Fruit fly (Drosophila melanogaster): ENCODE data around the gene CG32536.

CG32536 gene

DNA sequence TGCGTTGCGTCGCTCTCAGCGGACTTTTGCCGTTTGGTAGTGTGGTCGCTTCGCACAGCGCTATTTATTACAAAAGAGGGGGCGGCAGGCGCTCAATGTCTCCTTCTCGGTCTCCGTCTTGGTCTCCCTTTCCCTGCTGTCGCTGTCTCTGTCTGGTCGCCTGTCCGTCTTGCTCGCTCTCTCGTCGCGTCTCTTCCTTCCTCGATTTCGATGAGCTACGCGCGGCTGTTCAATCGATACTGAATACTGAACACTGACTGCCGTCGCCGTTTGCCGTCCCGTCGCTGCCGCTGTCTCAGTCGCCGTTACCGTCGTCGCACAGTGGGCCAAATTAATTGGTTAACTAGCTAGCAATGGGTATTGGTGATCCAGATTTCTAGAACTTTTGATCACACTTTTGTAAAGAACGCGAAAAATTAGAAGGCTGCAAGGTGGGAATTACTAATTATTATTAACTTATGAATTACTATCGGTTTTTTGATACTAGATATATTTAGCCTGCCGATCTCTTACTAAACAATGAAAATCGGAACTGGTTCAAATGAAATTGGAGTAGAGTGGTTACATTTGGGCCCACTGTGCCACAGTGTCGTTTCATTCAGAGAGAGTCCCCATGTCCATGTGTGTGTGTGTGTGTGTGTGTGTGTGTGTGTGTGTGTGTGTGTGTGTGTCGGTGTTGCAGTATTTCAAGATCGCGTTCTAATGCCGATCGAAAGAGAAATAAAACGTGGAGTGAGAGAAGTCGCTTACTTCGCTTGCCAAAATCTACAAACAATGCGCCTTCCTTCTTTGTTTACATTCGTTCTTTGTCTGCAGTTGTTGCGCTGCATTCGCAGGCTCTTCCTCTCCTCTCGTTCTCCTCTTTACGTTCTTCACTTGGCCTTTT is 21.4 kb upstream of the CG32536 start, which contains the start of gene CG8034 (continued):
- TF ChIP-seq CG6654 (GFP tag; optimal IDR thresholded peaks at IDR 0.05) (peak; percentile 88), grau (tag; optimal IDR thresholded peaks at IDR 0.05) (peak; percentile 97), CG10959 (GFP tag; IDR thresholded peaks at IDR 0.05) (peak; percentile 90), Awh (GFP tag; IDR thresholded peaks at IDR 0.05) (peak; percentile 90), caup (GFP tag; optimal IDR thresholded peaks at IDR 0.05; ENCODE audit: severe bottlenecking) (peak; percentile 96), Neu2 (GFP tag; optimal IDR thresholded peaks at IDR 0.05; ENCODE audit: borderline replicate concordance) (peak; percentile 69), tgo (GFP tag; IDR thresholded peaks at IDR 0.05) (peak; percentile 95), inv (GFP tag; IDR thresholded peaks at IDR 0.05; ENCODE audit: partially characterized antibody) (peak; percentile 31; the same call in 1 of the 2 replicates), CG18476 (GFP tag; optimal IDR thresholded peaks at IDR 0.05) (peak; percentile 96), CG13424 (tag; optimal IDR thresholded peaks at IDR 0.05) (peak; percentile 98), CG34422 (GFP tag; IDR thresholded peaks at IDR 0.05) (peak; percentile 93), bigmax (GFP tag; optimal IDR thresholded peaks at IDR 0.05) (peak; percentile 50), CG12744 (GFP tag; optimal IDR thresholded peaks at IDR 0.05) (peak; percentile 96), Dp (GFP tag; optimal IDR thresholded peaks at IDR 0.05) (peak; percentile 8), unc-4 (GFP tag; IDR thresholded peaks at IDR 0.05; ENCODE audit: partially characterized antibody) (no peak), CG34224 (GFP tag; IDR thresholded peaks at IDR 0.05; ENCODE audit: partially characterized antibody) (peak; percentile 30; the same call in 1 of the 3 replicates), CG8388 (GFP tag; optimal IDR thresholded peaks at IDR 0.05) (peak; percentile 95), CG11504 (tag; optimal IDR thresholded peaks at IDR 0.05) (peak; percentile 97), nau (GFP tag; optimal IDR thresholded peaks at IDR 0.05) (peak; percentile 96), CG31388 (GFP tag; optimal IDR thresholded peaks at IDR 0.05) (peak; percentile 82), gsb (GFP tag; IDR thresholded peaks at IDR 0.05) (peak; percentile 92), ab (GFP tag; optimal IDR thresholded peaks at IDR 0.05) (peak; percentile 84), org-1 (GFP tag; optimal IDR thresholded peaks at IDR 0.05) (peak; percentile 97), CG1647 (GFP tag; optimal IDR thresholded peaks at IDR 0.05) (peak; percentile 93), chif (GFP tag; optimal IDR thresholded peaks at IDR 0.05) (peak; percentile 93 to 94), CG13296 (GFP tag; optimal IDR thresholded peaks at IDR 0.05) (peak; percentile 97), Usf (GFP tag; optimal IDR thresholded peaks at IDR 0.05) (peak; percentile 97), lab (GFP tag; optimal IDR thresholded peaks at IDR 0.05) (peak; percentile 98), ase (GFP tag; IDR thresholded peaks at IDR 0.05) (peak; percentile 87), CHES-1-like (GFP tag; optimal IDR thresholded peaks at IDR 0.05) (peak; percentile 96), CG8089 (GFP tag; optimal IDR thresholded peaks at IDR 0.05) (peak; percentile 92), CG12071 (GFP tag; optimal IDR thresholded peaks at IDR 0.05) (peak; percentile 93), luna (GFP tag; optimal IDR thresholded peaks at IDR 0.05) (peak; percentile 77), CG1529 (GFP tag; optimal IDR thresholded peaks at IDR 0.05) (peak; percentile 95), Vsx1 (GFP tag; optimal IDR thresholded peaks at IDR 0.05) (peak; percentile 93), ERR (GFP tag; optimal IDR thresholded peaks at IDR 0.05) (peak; percentile 90), CG9727 (GFP tag; optimal IDR thresholded peaks at IDR 0.05) (peak; percentile 97), Jarid2 (GFP tag; optimal IDR thresholded peaks at IDR 0.05) (peak; percentile 94), CG5953 (GFP tag; IDR thresholded peaks at IDR 0.05) (peak; percentile 69), Dfd (GFP tag; optimal IDR thresholded peaks at IDR 0.05) (peak in 1 of 2 experiments; percentile 83), Scr (GFP tag; IDR thresholded peaks at IDR 0.05; ENCODE audit: partially characterized antibody) (peak; percentile 58), zen (tag; optimal IDR thresholded peaks at IDR 0.05) (peak; percentile 95), mirr (GFP tag; optimal IDR thresholded peaks at IDR 0.05) (peak; percentile 92), CG15514 (GFP tag; optimal IDR thresholded peaks at IDR 0.05) (peak; percentile 99), PHDP (tag; optimal IDR thresholded peaks at IDR 0.05) (peak; percentile 97), CG16863 (GFP tag; optimal IDR thresholded peaks at IDR 0.05) (peak; percentile 96), CG7357 (GFP tag; IDR thresholded peaks at IDR 0.05) (peak; percentile 92)

Measured in whole organism, embryonic.